Worm (Caenorhabditis elegans): ENCODE results near the gene hgrs-1.
A peak's percentile ranks its signal among the peaks of the same experiment; 100 is the strongest.

hgrs-1 gene

ce11 chrIV:8232428-8232827 lies 26.6 kb upstream of the hgrs-1 start:
- TF ChIP-seq tbx-11 (GFP tag; IDR thresholded peaks at IDR 0.05), result no peak
- no peak for TF ChIP-seq hnd-1 (tag; optimal IDR thresholded peaks at IDR 0.05)
- no peak for TF ChIP-seq flt-1 (GFP tag; IDR thresholded peaks at IDR 0.05)
- no peak for TF ChIP-seq B0310.2 (tag; optimal IDR thresholded peaks at IDR 0.05)
- no peak for TF ChIP-seq hmg-4 (GFP tag; optimal IDR thresholded peaks at IDR 0.05)
- no peak for TF ChIP-seq scrt-1 (GFP tag; IDR thresholded peaks at IDR 0.05)
- no peak for TF ChIP-seq ceh-13 (GFP tag; optimal IDR thresholded peaks at IDR 0.05)
- no peak for TF ChIP-seq tra-4 (tag; optimal IDR thresholded peaks at IDR 0.05)
- no peak for TF ChIP-seq ets-7 (tag; optimal IDR thresholded peaks at IDR 0.05)
- TF ChIP-seq F13C5.2 (tag; optimal IDR thresholded peaks at IDR 0.05), result no peak
- no peak for TF ChIP-seq ceh-36 (tag; optimal IDR thresholded peaks at IDR 0.05)
- TF ChIP-seq aly-1 (tag; optimal IDR thresholded peaks at IDR 0.05), result no peak
- TF ChIP-seq pes-1 (GFP tag; IDR thresholded peaks at IDR 0.05), result no peak
- no peak for TF ChIP-seq ama-1 (optimal IDR thresholded peaks at IDR 0.05)

ce11 chrIV:8229523-8229922 lies 23.7 kb upstream of the hgrs-1 start:
- TF ChIP-seq ceh-13 (GFP tag; optimal IDR thresholded peaks at IDR 0.05) (no peak), sea-1 (GFP tag; conservative IDR thresholded peaks at IDR 0.05) (no peak), ceh-36 (tag; optimal IDR thresholded peaks at IDR 0.05) (no peak), scrt-1 (GFP tag; IDR thresholded peaks at IDR 0.05) (no peak), B0310.2 (tag; optimal IDR thresholded peaks at IDR 0.05) (peak; percentile 25), tbx-11 (GFP tag; IDR thresholded peaks at IDR 0.05) (no peak), hnd-1 (tag; optimal IDR thresholded peaks at IDR 0.05) (no peak), ets-7 (tag; optimal IDR thresholded peaks at IDR 0.05) (no peak), F13C5.2 (tag; optimal IDR thresholded peaks at IDR 0.05) (peak; percentile 1)

- TF ChIP-seq tbx-11 (GFP tag; IDR thresholded peaks at IDR 0.05) (no peak), hnd-1 (tag; optimal IDR thresholded peaks at IDR 0.05) (no peak), pes-1 (GFP tag; IDR thresholded peaks at IDR 0.05) (no peak), sea-1 (GFP tag; conservative IDR thresholded peaks at IDR 0.05) (no peak), hmbx-1 (tag; optimal IDR thresholded peaks at IDR 0.05) (no peak), ceh-13 (GFP tag; optimal IDR thresholded peaks at IDR 0.05) (no peak), tbx-37 (GFP tag; conservative IDR thresholded peaks at IDR 0.05) (no peak), F13C5.2 (tag; optimal IDR thresholded peaks at IDR 0.05) (no peak), aly-1 (tag; optimal IDR thresholded peaks at IDR 0.05) (no peak), ets-7 (tag; optimal IDR thresholded peaks at IDR 0.05) (no peak), ama-1 (optimal IDR thresholded peaks at IDR 0.05) (no peak), hmg-4 (GFP tag; optimal IDR thresholded peaks at IDR 0.05) (no peak), flt-1 (GFP tag; IDR thresholded peaks at IDR 0.05) (no peak), scrt-1 (GFP tag; IDR thresholded peaks at IDR 0.05) (no peak), tra-4 (tag; optimal IDR thresholded peaks at IDR 0.05) (no peak), ceh-36 (tag; optimal IDR thresholded peaks at IDR 0.05) (no peak)
These were observed 20.6 kb upstream of the hgrs-1 start for ce11 chrIV:8226474-8226873.

- TF ChIP-seq ceh-13 (GFP tag; optimal IDR thresholded peaks at IDR 0.05), result no peak
- TF ChIP-seq ama-1 (optimal IDR thresholded peaks at IDR 0.05), result no peak
- no peak for TF ChIP-seq sea-1 (GFP tag; conservative IDR thresholded peaks at IDR 0.05)
- TF ChIP-seq aly-1 (tag; optimal IDR thresholded peaks at IDR 0.05), result no peak
- TF ChIP-seq hmbx-1 (tag; optimal IDR thresholded peaks at IDR 0.05), result no peak
These were observed 19.5 kb upstream of the hgrs-1 start, which contains the start of gene serp-1.2 for ce11 chrIV:8225357-8225756. serp-1.2 (plus strand) TSS chrIV:8225674.

- TF ChIP-seq hmbx-1 (tag; optimal IDR thresholded peaks at IDR 0.05), result no peak
These were observed 17.2 kb upstream of the hgrs-1 start for ce11 chrIV:8223055-8223454.

- no peak for TF ChIP-seq ama-1 (optimal IDR thresholded peaks at IDR 0.05)
- no peak for TF ChIP-seq flt-1 (GFP tag; IDR thresholded peaks at IDR 0.05)
- TF ChIP-seq tra-4 (tag; optimal IDR thresholded peaks at IDR 0.05), result no peak
- TF ChIP-seq ets-7 (tag; optimal IDR thresholded peaks at IDR 0.05), result no peak
- TF ChIP-seq F13C5.2 (tag; optimal IDR thresholded peaks at IDR 0.05), result no peak
- TF ChIP-seq hnd-1 (tag; optimal IDR thresholded peaks at IDR 0.05), result no peak
- no peak for TF ChIP-seq hmg-4 (GFP tag; optimal IDR thresholded peaks at IDR 0.05)
- no peak for TF ChIP-seq aly-1 (tag; optimal IDR thresholded peaks at IDR 0.05)
- TF ChIP-seq scrt-1 (GFP tag; IDR thresholded peaks at IDR 0.05), result no peak
- no peak for TF ChIP-seq pes-1 (GFP tag; IDR thresholded peaks at IDR 0.05)
- no peak for TF ChIP-seq hmbx-1 (tag; optimal IDR thresholded peaks at IDR 0.05)
- TF ChIP-seq B0310.2 (tag; optimal IDR thresholded peaks at IDR 0.05), result no peak
- TF ChIP-seq tbx-37 (GFP tag; conservative IDR thresholded peaks at IDR 0.05), result no peak
- TF ChIP-seq tbx-11 (GFP tag; IDR thresholded peaks at IDR 0.05), result no peak
- no peak for TF ChIP-seq ceh-36 (tag; optimal IDR thresholded peaks at IDR 0.05)
- TF ChIP-seq ceh-13 (GFP tag; optimal IDR thresholded peaks at IDR 0.05), result no peak
- no peak for TF ChIP-seq sea-1 (GFP tag; conservative IDR thresholded peaks at IDR 0.05)
These were observed 16.1 kb upstream of the hgrs-1 start, which contains the start of gene gpx-6 for ce11 chrIV:8221946-8222345. gpx-6 (plus strand) TSS chrIV:8222202.

- TF ChIP-seq tra-4 (tag; optimal IDR thresholded peaks at IDR 0.05) (no peak), ets-7 (tag; optimal IDR thresholded peaks at IDR 0.05) (no peak), hmbx-1 (tag; optimal IDR thresholded peaks at IDR 0.05) (no peak), ama-1 (optimal IDR thresholded peaks at IDR 0.05) (no peak), scrt-1 (GFP tag; IDR thresholded peaks at IDR 0.05) (no peak), hmg-4 (GFP tag; optimal IDR thresholded peaks at IDR 0.05) (no peak), B0310.2 (tag; optimal IDR thresholded peaks at IDR 0.05) (no peak), sea-1 (GFP tag; conservative IDR thresholded peaks at IDR 0.05) (no peak), F13C5.2 (tag; optimal IDR thresholded peaks at IDR 0.05) (no peak), pes-1 (GFP tag; IDR thresholded peaks at IDR 0.05) (no peak), hnd-1 (tag; optimal IDR thresholded peaks at IDR 0.05) (no peak), tbx-37 (GFP tag; conservative IDR thresholded peaks at IDR 0.05) (no peak)
These were observed 14.1 kb upstream of the hgrs-1 start, which contains the start of gene ocr-2 for ce11 chrIV:8219987-8220386. ocr-2 (minus strand) TSS chrIV:8220087.

- no peak for TF ChIP-seq sea-1 (GFP tag; conservative IDR thresholded peaks at IDR 0.05)
These were observed 5.9 kb upstream of the hgrs-1 start, which contains the start of gene C07G1.7 for ce11 chrIV:8211747-8212146. C07G1.7 (minus strand) TSS chrIV:8211847.

All from whole organism, early embryonic.